Worm (Caenorhabditis elegans) whole organism, young adult: ENCODE results near the gene hch-1.
A peak's percentile ranks its signal among the peaks of the same experiment; 100 is the strongest.

ENCODE experiments used
- F49E8.2 ChIP-seq: sonication (generic microtip); optimal IDR thresholded peaks from 3 replicates; lab custom pipeline; 2017; ENCODE audit warnings: missing genetic modification characterization, mild to moderate bottlenecking, missing compliant biosample characterization, antibody characterized with exemption, moderate library complexity; ENCODE audit not compliant: insufficient read depth
- Y53F4B.3 ChIP-seq: fragments of 200-800 bp; sonication (Bioruptor generic); IDR thresholded peaks from 2 replicates; pipeline ENCODE4 v1.3.6; 2022; ENCODE audit warnings: missing genetic modification reagents, missing genetic modification characterization, missing compliant biosample characterization
- atf-7 ChIP-seq: sonication (generic microtip); optimal IDR thresholded peaks from 2 replicates; lab custom pipeline; 2017; ENCODE audit warnings: mild to moderate bottlenecking, missing genetic modification characterization, missing compliant biosample characterization
- attf-3 ChIP-seq: fragments of 200-800 bp; sonication (Bioruptor generic); conservative IDR thresholded peaks from 2 replicates; pipeline ENCODE4 v1.3.6; 2022; ENCODE audit warnings: missing genetic modification reagents, missing genetic modification characterization, missing compliant biosample characterization
- attf-6 ChIP-seq: fragments of 200-800 bp; sonication (Bioruptor generic); IDR thresholded peaks from 2 replicates; pipeline ENCODE4 v1.3.6; 2022; ENCODE audit warnings: missing genetic modification reagents, missing genetic modification characterization, missing compliant biosample characterization
- cebp-2 ChIP-seq: fragments of 200-800 bp; sonication (Bioruptor generic); IDR thresholded peaks from 2 replicates; pipeline ENCODE4 v1.3.6; 2022; ENCODE audit warnings: missing genetic modification characterization, missing compliant biosample characterization
- fkh-3 ChIP-seq: sonication (generic microtip); optimal IDR thresholded peaks from 2 replicates; lab custom pipeline; 2016; ENCODE audit warnings: mild to moderate bottlenecking, missing genetic modification characterization, missing compliant biosample characterization
- lin-26 ChIP-seq: fragments of 200-800 bp; sonication (Bioruptor generic); IDR thresholded peaks from 2 replicates; pipeline ENCODE4 v1.3.6; 2022; ENCODE audit warnings: missing genetic modification reagents, missing genetic modification characterization, missing compliant biosample characterization
- lin-35 ChIP-seq, 3 experiments: fragments of 150-350 bp in 2 of 3; sonication (generic microtip) in 1 of 3; optimal IDR thresholded peaks; 2 replicates each; lab custom pipeline; 2014 to 2018; ENCODE audit warnings: missing biosample characterization in 3 of 3, missing genetic modification characterization in 3 of 3, missing genetic modification reagents in 3 of 3
- nfyb-1 ChIP-seq: fragments of 200-800 bp; sonication (Bioruptor generic); IDR thresholded peaks from 2 replicates; pipeline ENCODE4 v1.3.6; 2022; ENCODE audit warnings: missing genetic modification reagents, missing genetic modification characterization, missing compliant biosample characterization
- nhr-179 ChIP-seq: sonication (generic microtip); optimal IDR thresholded peaks from 2 replicates; lab custom pipeline; 2016; ENCODE audit warnings: mild to moderate bottlenecking, missing genetic modification characterization, missing compliant biosample characterization
- pha-4 ChIP-seq: fragments of 150-350 bp; sonication (generic microtip); optimal IDR thresholded peaks from 2 replicates; lab custom pipeline; 2014; ENCODE audit warnings: missing biosample characterization, missing genetic modification reagents, missing genetic modification characterization
- snpc-4 ChIP-seq, 5 experiments: fragments of 150-350 bp in 1 of 5; sonication (generic microtip) in 4 of 5; optimal IDR thresholded peaks; 2 replicates each; lab custom pipeline; 2014 to 2018; ENCODE audit warnings: missing genetic modification characterization in 5 of 5, missing biosample characterization in 3 of 5, antibody characterized with exemption in 2 of 5, mild to moderate bottlenecking in 2 of 5, missing compliant biosample characterization in 2 of 5, missing genotype in 2 of 5, moderate library complexity in 2 of 5, missing genetic modification reagents in 1 of 5
- unc-62 ChIP-seq: fragments of 150-350 bp; optimal IDR thresholded peaks from 2 replicates; lab custom pipeline; 2014; ENCODE audit warnings: missing biosample characterization, missing genetic modification reagents, missing genetic modification characterization

DNA sequence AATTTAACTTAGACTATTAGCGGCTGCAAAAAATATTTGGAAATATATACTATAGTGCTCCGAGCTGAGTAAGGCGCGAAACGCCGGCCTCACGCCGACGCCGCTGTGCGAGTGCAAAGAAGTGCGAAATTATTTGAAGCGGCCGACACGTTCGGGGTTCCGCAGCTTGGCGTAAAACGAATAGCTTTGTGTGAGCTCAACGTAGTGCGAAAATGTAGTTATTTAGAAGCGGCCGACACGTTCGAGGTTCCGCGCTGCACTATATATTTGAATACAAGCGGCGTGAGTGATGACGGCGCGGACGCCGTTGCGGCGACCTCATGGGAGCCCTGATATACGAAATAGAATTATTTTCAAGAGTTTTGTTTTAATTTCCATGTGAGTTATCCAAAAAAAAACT lies 37.9 kb downstream of the hch-1 start:
- TF ChIP-seq nfyb-1 (GFP tag; lab: Robert Waterston, UW) (no peak), F49E8.2 (tag; lab: Kevin White, UChicago) (no peak), attf-3 (GFP tag; lab: Robert Waterston, UW) (no peak), nhr-179 (tag; lab: Kevin White, UChicago) (no peak), unc-62 (GFP tag; lab: Kevin White, UChicago) (no peak), snpc-4 (GFP tag; optimal IDR thresholded peaks at IDR 0.05; lab: Kevin White, UChicago) (no peak), snpc-4 (tag; optimal IDR thresholded peaks at IDR 0.05; lab: Kevin White, UChicago) (peak in 2 of 4 experiments; percentile 73 to 79), lin-26 (GFP tag; lab: Robert Waterston, UW) (no peak), pha-4 (tag; lab: Kevin White, UChicago) (no peak), atf-7 (tag; lab: Kevin White, UChicago) (no peak), cebp-2 (GFP tag; lab: Robert Waterston, UW) (no peak), fkh-3 (tag; lab: Kevin White, UChicago) (no peak), Y53F4B.3 (GFP tag; lab: Robert Waterston, UW) (no peak), lin-35 (GFP tag; optimal IDR thresholded peaks at IDR 0.05; lab: Kevin White, UChicago) (no peak), attf-6 (no peak)
